Fruit fly (Drosophila melanogaster) whole organism, embryonic: ENCODE data around the gene CG9961.

Experiments
- Abd-B ChIP-seq: fragments of 200-800 bp; sonication (Bioruptor generic); optimal IDR thresholded peaks from 2 replicates; lab custom pipeline; 2018; ENCODE audit warnings: missing biosample characterization, mild to moderate bottlenecking, missing genetic modification characterization, moderate library complexity
- Ada2b ChIP-seq: fragments of 200-800 bp; sonication (Bioruptor generic); IDR thresholded peaks from 2 replicates; pipeline ENCODE4 v1.3.6; 2022; ENCODE audit warnings: missing biosample characterization, missing genetic modification characterization
- BEAF-32 ChIP-seq: fragments of 200-800 bp; sonication (Bioruptor generic); optimal IDR thresholded peaks from 3 replicates; lab custom pipeline; 2017; ENCODE audit warnings: missing biosample characterization, missing genetic modification characterization, mild to moderate bottlenecking, moderate library complexity, missing genetic modification reagents
- CG10147 ChIP-seq: fragments of 200-800 bp; sonication (Bioruptor generic); optimal IDR thresholded peaks from 2 replicates; lab custom pipeline; 2019; ENCODE audit warnings: missing biosample characterization, mild to moderate bottlenecking, missing genetic modification characterization, moderate library complexity
- CG12104 ChIP-seq: fragments of 200-800 bp; sonication (Bioruptor generic); optimal IDR thresholded peaks from 3 replicates; lab custom pipeline; 2016; ENCODE audit warnings: missing biosample characterization, missing genetic modification characterization
- CG12769 ChIP-seq: fragments of 200-800 bp; sonication (Bioruptor generic); optimal IDR thresholded peaks from 2 replicates; lab custom pipeline; 2019; ENCODE audit warnings: missing biosample characterization, mild to moderate bottlenecking, missing genetic modification characterization, moderate library complexity
- CG13894 ChIP-seq: fragments of 200-800 bp; sonication (Bioruptor generic); optimal IDR thresholded peaks from 3 replicates; lab custom pipeline; 2018; ENCODE audit warnings: missing biosample characterization, mild to moderate bottlenecking, missing genetic modification characterization, moderate library complexity
- CG1602 ChIP-seq: fragments of 200-800 bp; sonication (Bioruptor generic); optimal IDR thresholded peaks from 3 replicates; lab custom pipeline; 2016; ENCODE audit warnings: missing biosample characterization, missing genetic modification characterization
- CG18619 ChIP-seq: fragments of 200-800 bp; sonication (Bioruptor generic); optimal IDR thresholded peaks from 3 replicates; lab custom pipeline; 2017; ENCODE audit warnings: missing biosample characterization, mild to moderate bottlenecking, missing genetic modification characterization
- CG18764 ChIP-seq: fragments of 200-800 bp; sonication (Bioruptor generic); optimal IDR thresholded peaks from 3 replicates; lab custom pipeline; 2016; ENCODE audit warnings: missing biosample characterization, missing genetic modification characterization
- CG30020 ChIP-seq: fragments of 200-800 bp; optimal IDR thresholded peaks from 2 replicates; lab custom pipeline; 2019; ENCODE audit warnings: missing biosample characterization, mild to moderate bottlenecking, missing genetic modification characterization, moderate library complexity
- CG3838 ChIP-seq: fragments of 200-800 bp; sonication (Bioruptor generic); optimal IDR thresholded peaks from 3 replicates; lab custom pipeline; 2016; ENCODE audit warnings: missing biosample characterization, missing genetic modification characterization
- CG6272 ChIP-seq: fragments of 200-800 bp; sonication (Bioruptor generic); IDR thresholded peaks from 2 replicates; pipeline ENCODE4 v1.3.6; 2022; ENCODE audit warnings: missing biosample characterization, missing genetic modification characterization
- CG7987 ChIP-seq: fragments of 200-800 bp; sonication (Bioruptor generic); optimal IDR thresholded peaks from 2 replicates; lab custom pipeline; 2018; ENCODE audit warnings: missing biosample characterization, mild to moderate bottlenecking, missing genetic modification characterization, moderate library complexity
- CG8281 ChIP-seq: fragments of 200-800 bp; sonication (Bioruptor generic); optimal IDR thresholded peaks from 2 replicates; lab custom pipeline; 2018; ENCODE audit warnings: missing biosample characterization, mild to moderate bottlenecking, missing genetic modification characterization, moderate library complexity
- CG8290 ChIP-seq, 3 experiments: fragments of 200-800 bp; sonication (Bioruptor generic); optimal IDR thresholded peaks; 2 replicates each; lab custom pipeline; 2016 to 2019; ENCODE audit warnings: missing biosample characterization in 3 of 3, missing genetic modification characterization in 3 of 3, mild to moderate bottlenecking in 2 of 3, moderate library complexity in 1 of 3
- CG8944 ChIP-seq: fragments of 200-800 bp; sonication (Bioruptor generic); optimal IDR thresholded peaks from 3 replicates; lab custom pipeline; 2016; ENCODE audit warnings: missing biosample characterization, missing genetic modification characterization
- CTCF ChIP-seq: fragments of 200-800 bp; sonication (Bioruptor generic); optimal IDR thresholded peaks from 2 replicates; lab custom pipeline; 2017; ENCODE audit warnings: missing biosample characterization, mild to moderate bottlenecking, missing genetic modification characterization, moderate library complexity
- Dbx ChIP-seq: fragments of 200-800 bp; sonication (Bioruptor generic); IDR thresholded peaks from 3 replicates; pipeline ENCODE4 v1.3.6; 2022; ENCODE audit warnings: missing biosample characterization, missing genetic modification characterization
- Drgx ChIP-seq: fragments of 200-800 bp; sonication (Bioruptor generic); IDR thresholded peaks from 2 replicates; pipeline ENCODE4 v1.3.6; 2022; ENCODE audit warnings: missing biosample characterization, missing genetic modification characterization
- Lpt ChIP-seq: fragments of >200 bp; optimal IDR thresholded peaks from 2 replicates; lab custom pipeline; 2018; ENCODE audit warnings: missing biosample characterization, missing genetic modification characterization
- MBD-R2 ChIP-seq: fragments of 200-800 bp; sonication (Bioruptor generic); IDR thresholded peaks from 2 replicates; pipeline ENCODE4 v1.3.6; 2022; ENCODE audit warnings: missing biosample characterization, missing genetic modification characterization
- Med ChIP-seq: fragments of 200-800 bp; sonication (Bioruptor generic); peaks from one replicate; lab custom pipeline; 2016; ENCODE audit warnings: missing biosample characterization, missing genetic modification characterization, mild to moderate bottlenecking, inconsistent platforms, moderate library complexity
- NfI ChIP-seq: fragments of 200-800 bp; sonication (Bioruptor generic); optimal IDR thresholded peaks from 3 replicates; lab custom pipeline; 2018; ENCODE audit warnings: missing biosample characterization, mild to moderate bottlenecking, missing genetic modification characterization, moderate library complexity
- Sry-β ChIP-seq: fragments of 200-800 bp; sonication (Bioruptor generic); optimal IDR thresholded peaks from 2 replicates; lab custom pipeline; 2018; ENCODE audit warnings: missing biosample characterization, mild to moderate bottlenecking, missing genetic modification characterization, moderate library complexity
- Ssrp ChIP-seq: fragments of 200-800 bp; sonication (Bioruptor generic); optimal IDR thresholded peaks from 2 replicates; lab custom pipeline; 2018; ENCODE audit warnings: missing biosample characterization, mild to moderate bottlenecking, missing genetic modification characterization, moderate library complexity
- ase ChIP-seq: fragments of 200-800 bp; sonication (Bioruptor generic); IDR thresholded peaks from 3 replicates; pipeline ENCODE4 v1.3.6; 2022; ENCODE audit warnings: missing biosample characterization, missing genetic modification characterization
- btn ChIP-seq: fragments of 200-800 bp; sonication (Bioruptor generic); optimal IDR thresholded peaks from 2 replicates; lab custom pipeline; 2016; ENCODE audit warnings: missing biosample characterization, missing genetic modification characterization
- chinmo ChIP-seq: fragments of 200-800 bp; sonication (Bioruptor generic); IDR thresholded peaks from 4 replicates; pipeline ENCODE4 v1.3.6; 2022; ENCODE audit warnings: missing biosample characterization, missing genetic modification characterization; ENCODE audit not compliant: partially characterized antibody
- chm ChIP-seq: fragments of 200-800 bp; sonication (Bioruptor generic); IDR thresholded peaks from 2 replicates; pipeline ENCODE4 v1.3.6; 2022; ENCODE audit warnings: missing biosample characterization, missing genetic modification characterization
- ci ChIP-seq: fragments of 200-800 bp; sonication (Bioruptor generic); IDR thresholded peaks from 3 replicates; pipeline ENCODE4 v1.3.6; 2022; ENCODE audit warnings: missing biosample characterization, missing genetic modification characterization
- dan ChIP-seq: fragments of 200-800 bp; sonication (Bioruptor generic); IDR thresholded peaks from 2 replicates; pipeline ENCODE4 v1.3.6; 2022; ENCODE audit warnings: missing biosample characterization, missing genetic modification characterization
- gce ChIP-seq: fragments of 200-800 bp; sonication (Bioruptor generic); IDR thresholded peaks from 3 replicates; pipeline ENCODE4 v1.3.6; 2022; ENCODE audit warnings: missing biosample characterization, missing genetic modification characterization
- gcm2 ChIP-seq: fragments of 200-800 bp; sonication (Bioruptor generic); optimal IDR thresholded peaks from 2 replicates; lab custom pipeline; 2016; ENCODE audit warnings: missing biosample characterization, missing genetic modification characterization
- hbn ChIP-seq: fragments of 200-800 bp; sonication (Bioruptor generic); IDR thresholded peaks from 2 replicates; pipeline ENCODE4 v1.3.6; 2022; ENCODE audit warnings: missing biosample characterization, missing genetic modification characterization; ENCODE audit not compliant: partially characterized antibody
- kah ChIP-seq: fragments of 200-800 bp; sonication (Bioruptor generic); optimal IDR thresholded peaks from 2 replicates; lab custom pipeline; 2018; ENCODE audit warnings: missing biosample characterization, mild to moderate bottlenecking, missing genetic modification characterization
- kay ChIP-seq: fragments of 200-800 bp; sonication (Bioruptor generic); optimal IDR thresholded peaks from 2 replicates; lab custom pipeline; 2016; ENCODE audit warnings: missing biosample characterization, missing genetic modification characterization
- kni ChIP-seq: fragments of 200-800 bp; sonication (Bioruptor generic); optimal IDR thresholded peaks from 3 replicates; lab custom pipeline; 2017; ENCODE audit warnings: mild to moderate bottlenecking, missing biosample characterization, missing genetic modification reagents, missing genetic modification characterization
- mirr ChIP-seq: fragments of 200-800 bp; sonication (Bioruptor generic); optimal IDR thresholded peaks from 3 replicates; lab custom pipeline; 2018; ENCODE audit warnings: missing biosample characterization, mild to moderate bottlenecking, missing genetic modification characterization
- oc ChIP-seq: fragments of 200-800 bp; sonication (Bioruptor generic); optimal IDR thresholded peaks from 2 replicates; lab custom pipeline; 2018; ENCODE audit warnings: missing biosample characterization, mild to moderate bottlenecking, missing genetic modification characterization, moderate library complexity
- pan ChIP-seq, 4 experiments: fragments of >200 bp in 3 of 4; fragments of 200-800 bp in 1 of 4; sonication (Bioruptor generic) in 1 of 4; optimal IDR thresholded peaks in 3 of 4; IDR thresholded peaks in 1 of 4; 2 replicates each; pipeline versions ENCODE4 v1.3.6 to Lab custom; 2017 to 2022; ENCODE audit warnings: missing biosample characterization in 2 of 4, missing genetic modification characterization in 2 of 4, mixed read lengths in 1 of 4
- pb ChIP-seq: fragments of 200-800 bp; sonication (Bioruptor generic); optimal IDR thresholded peaks from 3 replicates; lab custom pipeline; 2016; ENCODE audit warnings: missing biosample characterization, missing genetic modification characterization
- peb ChIP-seq: fragments of 200-800 bp; sonication (Bioruptor generic); IDR thresholded peaks from 2 replicates; pipeline ENCODE4 v1.3.6; 2022; ENCODE audit warnings: missing biosample characterization, missing genetic modification characterization
- rib ChIP-seq: fragments of 200-800 bp; sonication (Bioruptor generic); IDR thresholded peaks from 2 replicates; pipeline ENCODE4 v1.3.6; 2022; ENCODE audit warnings: missing biosample characterization, missing genetic modification characterization
- row ChIP-seq: fragments of 200-800 bp; sonication (Bioruptor generic); IDR thresholded peaks from 3 replicates; pipeline ENCODE4 v1.3.6; 2022; ENCODE audit warnings: missing biosample characterization, missing genetic modification characterization
- so ChIP-seq: fragments of 200-800 bp; sonication (Bioruptor generic); IDR thresholded peaks from 3 replicates; pipeline ENCODE4 v1.3.6; 2022; ENCODE audit warnings: missing biosample characterization, missing genetic modification characterization
- sr ChIP-seq: fragments of 200-800 bp; sonication (Bioruptor generic); IDR thresholded peaks from 3 replicates; pipeline ENCODE4 v1.3.6; 2022; ENCODE audit warnings: missing biosample characterization, missing genetic modification characterization
- sug ChIP-seq: fragments of 200-800 bp; optimal IDR thresholded peaks from 2 replicates; lab custom pipeline; 2019; ENCODE audit warnings: missing biosample characterization, mild to moderate bottlenecking, missing genetic modification characterization, moderate library complexity
- trem ChIP-seq: fragments of 200-800 bp; optimal IDR thresholded peaks from 3 replicates; lab custom pipeline; 2019; ENCODE audit warnings: missing biosample characterization, mild to moderate bottlenecking, missing genetic modification characterization, moderate library complexity
- ttk ChIP-seq: fragments of 200-800 bp; sonication (Bioruptor generic); IDR thresholded peaks from 2 replicates; pipeline ENCODE4 v2.1.2; 2022; ENCODE audit warnings: missing biosample characterization, missing genetic modification characterization
- tx ChIP-seq: fragments of 200-800 bp; sonication (Bioruptor generic); optimal IDR thresholded peaks from 2 replicates; lab custom pipeline; 2016; ENCODE audit warnings: missing biosample characterization, missing genetic modification characterization

CG9961 gene

dm6 chr2L:2727364-2727763, 17.4 kb downstream of the CG9961 start:
- TF ChIP-seq kay (no peak), kah (GFP tag; lab: Kevin White, UChicago) (no peak), gce (GFP tag; lab: Robert Waterston, UW) (no peak), Drgx (GFP tag; lab: Robert Waterston, UW) (no peak), BEAF-32 (GFP tag; lab: Kevin White, UChicago) (no peak), tx (GFP tag; lab: Kevin White, UChicago) (no peak), rib (GFP tag; lab: Robert Waterston, UW) (peak; percentile 74; the same call in 1 of the 2 replicates), CG6272 (GFP tag; lab: Robert Waterston, UW) (no peak), ase (GFP tag; lab: Robert Waterston, UW) (no peak), chm (GFP tag; lab: Robert Waterston, UW) (peak; percentile 10; the same call in 1 of the 2 replicates), Dbx (GFP tag; lab: Robert Waterston, UW) (0 out of 3 replicates have a peak, but pooled peaks have one; percentile 6), CG12104 (GFP tag; lab: Kevin White, UChicago) (no peak), CG8290 (GFP tag; optimal IDR thresholded peaks at IDR 0.05; lab: Kevin White, UChicago) (no peak), CG8290 (tag; optimal IDR thresholded peaks at IDR 0.05; lab: Kevin White, UChicago) (peak in 1 of 2 experiments; percentile 2), pan (optimal IDR thresholded peaks at IDR 0.05; lab: Kevin White, UChicago) (no peak), pan (GFP tag; optimal IDR thresholded peaks at IDR 0.05 in 1 of 2, IDR thresholded peaks at IDR 0.05 in 1 of 2) (no peak), Ada2b (GFP tag; lab: Robert Waterston, UW) (no peak), CG18764 (GFP tag; lab: Kevin White, UChicago) (no peak), CG8281 (tag; lab: Kevin White, UChicago) (no peak), Lpt (GFP tag; lab: Kevin White, UChicago) (no peak), Ssrp (tag; lab: Kevin White, UChicago) (no peak), gcm2 (no peak), btn (no peak), trem (no peak), mirr (peak; percentile 38), so (GFP tag; lab: Robert Waterston, UW) (no peak), Abd-B (GFP tag; lab: Kevin White, UChicago) (no peak), CG3838 (GFP tag; lab: Kevin White, UChicago) (no peak), CG13894 (tag; lab: Kevin White, UChicago) (peak; percentile 97), peb (GFP tag; lab: Robert Waterston, UW) (no peak), sr (GFP tag; lab: Robert Waterston, UW) (0 out of 3 replicates have a peak, but pooled peaks have one; percentile 3), CG12769 (tag; lab: Kevin White, UChicago) (peak; percentile 87), hbn (GFP tag; lab: Robert Waterston, UW) (no peak), CG8944 (GFP tag; lab: Kevin White, UChicago) (no peak), CG30020 (tag; lab: Kevin White, UChicago) (no peak), CG1602 (GFP tag; lab: Kevin White, UChicago) (no peak), ttk (GFP tag; lab: Robert Waterston, UW) (no peak), CG10147 (no peak), row (0 out of 3 replicates have a peak, but pooled peaks have one; percentile 7), MBD-R2 (GFP tag; lab: Robert Waterston, UW) (no peak), CTCF (GFP tag; lab: Kevin White, UChicago) (no peak), dan (GFP tag; lab: Robert Waterston, UW) (no peak), Med (GFP tag; lab: Kevin White, UChicago) (peak; percentile 48), sug (tag; lab: Kevin White, UChicago) (peak; percentile 26), oc (tag; lab: Kevin White, UChicago) (no peak), Sry-β (GFP tag; lab: Kevin White, UChicago) (no peak), CG18619 (no peak), chinmo (peak; percentile 78; the same call in 3 of the 4 replicates), NfI (GFP tag; lab: Kevin White, UChicago) (no peak), CG7987 (GFP tag; lab: Kevin White, UChicago) (no peak), ci (GFP tag; lab: Robert Waterston, UW) (0 out of 3 replicates have a peak, but pooled peaks have one; percentile 33), kni (GFP tag; lab: Kevin White, UChicago) (no peak), pb (GFP tag; lab: Kevin White, UChicago) (no peak)
